Worm (Caenorhabditis elegans) whole organism, mixed stage, embryonic: Measurements from ENCODE around the gene col-144.

Source experiments
- M03D4.4 ChIP-seq: sonication (generic microtip); optimal IDR thresholded peaks from 2 replicates; lab custom pipeline; 2017; ENCODE audit warnings: mild to moderate bottlenecking, missing genetic modification characterization, missing compliant biosample characterization
- bed-3 ChIP-seq: fragments of 200-800 bp; sonication (Bioruptor generic); optimal IDR thresholded peaks from 3 replicates; lab custom pipeline; 2018; ENCODE audit warnings: mild to moderate bottlenecking, missing genetic modification characterization, moderate library complexity, missing compliant biosample characterization
- ceh-39 ChIP-seq: fragments of 150-350 bp; optimal IDR thresholded peaks from 2 replicates; lab custom pipeline; 2014; ENCODE audit warnings: missing biosample characterization, missing genetic modification characterization
- ceh-43 ChIP-seq: fragments of 200-800 bp; sonication (Bioruptor generic); optimal IDR thresholded peaks from 2 replicates; lab custom pipeline; 2018; ENCODE audit warnings: mild to moderate bottlenecking, missing genetic modification characterization, moderate library complexity, missing compliant biosample characterization
- ceh-83 ChIP-seq: fragments of 200-800 bp; sonication (Bioruptor generic); optimal IDR thresholded peaks from 2 replicates; lab custom pipeline; 2018; ENCODE audit warnings: mild to moderate bottlenecking, missing genetic modification characterization, missing compliant biosample characterization
- ces-1 ChIP-seq: fragments of 150-350 bp; optimal IDR thresholded peaks from 2 replicates; lab custom pipeline; 2014; ENCODE audit warnings: missing biosample characterization, missing genetic modification reagents, missing genetic modification characterization
- cnd-1 ChIP-seq: fragments of 200-800 bp; sonication (Bioruptor generic); optimal IDR thresholded peaks from 2 replicates; lab custom pipeline; 2018; ENCODE audit warnings: mild to moderate bottlenecking, missing genetic modification characterization, missing compliant biosample characterization
- drap-1 ChIP-seq: fragments of 200-800 bp; sonication (Bioruptor generic); optimal IDR thresholded peaks from 3 replicates; lab custom pipeline; 2018; ENCODE audit warnings: mild to moderate bottlenecking, missing genetic modification characterization, missing compliant biosample characterization
- elt-1 ChIP-seq: sonication (generic microtip); optimal IDR thresholded peaks from 2 replicates; lab custom pipeline; 2017; ENCODE audit warnings: missing genetic modification characterization, mild to moderate bottlenecking, missing compliant biosample characterization, antibody characterized with exemption, moderate library complexity, borderline replicate concordance; ENCODE audit not compliant: insufficient read depth
- elt-3 ChIP-seq: fragments of 150-350 bp; optimal IDR thresholded peaks from 2 replicates; lab custom pipeline; 2014; ENCODE audit warnings: missing biosample characterization, missing genetic modification characterization
- flh-1 ChIP-seq: fragments of 200-800 bp; sonication (Bioruptor generic); optimal IDR thresholded peaks from 2 replicates; lab custom pipeline; 2018; ENCODE audit warnings: mild to moderate bottlenecking, missing genetic modification characterization, moderate library complexity, missing compliant biosample characterization
- ham-2 ChIP-seq: fragments of 200-800 bp; sonication (Bioruptor generic); optimal IDR thresholded peaks from 2 replicates; lab custom pipeline; 2018; ENCODE audit warnings: mild to moderate bottlenecking, missing genetic modification characterization, missing compliant biosample characterization
- hlh-1 ChIP-seq: fragments of 150-350 bp; optimal IDR thresholded peaks from 2 replicates; lab custom pipeline; 2014; ENCODE audit warnings: missing biosample characterization, missing genetic modification reagents, missing genetic modification characterization
- lin-32 ChIP-seq: fragments of 200-800 bp; sonication (Bioruptor generic); optimal IDR thresholded peaks from 2 replicates; lab custom pipeline; 2018; ENCODE audit warnings: mild to moderate bottlenecking, missing genetic modification characterization, missing compliant biosample characterization
- lsy-2 ChIP-seq: fragments of 150-350 bp; optimal IDR thresholded peaks from 2 replicates; lab custom pipeline; 2014; ENCODE audit warnings: missing biosample characterization, missing genetic modification characterization
- mep-1 ChIP-seq: fragments of 150-350 bp; optimal IDR thresholded peaks from 2 replicates; lab custom pipeline; 2017; ENCODE audit warnings: missing biosample characterization, missing genetic modification reagents, missing genetic modification characterization, inconsistent platforms
- mls-2 ChIP-seq: sonication (generic microtip); optimal IDR thresholded peaks from 2 replicates; lab custom pipeline; 2016; ENCODE audit warnings: mild to moderate bottlenecking, missing genetic modification characterization, moderate library complexity, missing compliant biosample characterization
- nhr-12 ChIP-seq: fragments of 150-350 bp; optimal IDR thresholded peaks from 2 replicates; lab custom pipeline; 2014; ENCODE audit warnings: missing biosample characterization, missing genetic modification characterization
- nhr-2 ChIP-seq: fragments of 150-350 bp; optimal IDR thresholded peaks from 2 replicates; lab custom pipeline; 2014; ENCODE audit warnings: missing biosample characterization, missing genetic modification characterization
- nhr-237 ChIP-seq: fragments of 150-350 bp; optimal IDR thresholded peaks from 2 replicates; lab custom pipeline; 2014; ENCODE audit warnings: missing biosample characterization, missing genetic modification characterization
- pha-4 ChIP-seq: fragments of 150-350 bp; optimal IDR thresholded peaks from 2 replicates; lab custom pipeline; 2018; ENCODE audit warnings: missing biosample characterization, missing genetic modification reagents, missing genetic modification characterization
- sem-2 ChIP-seq: fragments of 200-800 bp; sonication (Bioruptor generic); optimal IDR thresholded peaks from 2 replicates; lab custom pipeline; 2018; ENCODE audit warnings: mild to moderate bottlenecking, missing genetic modification characterization, missing compliant biosample characterization
- snpc-4 ChIP-seq: fragments of 150-350 bp; optimal IDR thresholded peaks from 2 replicates; lab custom pipeline; 2014; ENCODE audit warnings: missing biosample characterization, missing genetic modification characterization
- sptf-1 ChIP-seq: sonication (generic microtip); optimal IDR thresholded peaks from 2 replicates; lab custom pipeline; 2017; ENCODE audit warnings: mild to moderate bottlenecking, missing genetic modification characterization, moderate library complexity, missing compliant biosample characterization
- tbx-8 ChIP-seq: fragments of 200-800 bp; sonication (Bioruptor generic); optimal IDR thresholded peaks from 2 replicates; lab custom pipeline; 2018; ENCODE audit warnings: mild to moderate bottlenecking, missing genetic modification characterization, moderate library complexity, missing compliant biosample characterization
- unc-120 ChIP-seq: sonication (generic microtip); optimal IDR thresholded peaks from 2 replicates; lab custom pipeline; 2017; ENCODE audit warnings: missing genetic modification characterization, missing compliant biosample characterization; ENCODE audit not compliant: poor library complexity, severe bottlenecking
- unc-39 ChIP-seq: fragments of 150-350 bp; optimal IDR thresholded peaks from 2 replicates; lab custom pipeline; 2014; ENCODE audit warnings: missing biosample characterization, missing genetic modification characterization
- unc-62 ChIP-seq: fragments of 150-350 bp; optimal IDR thresholded peaks from 2 replicates; lab custom pipeline; 2014; ENCODE audit warnings: missing biosample characterization, missing genetic modification reagents, missing genetic modification characterization
- zip-8 ChIP-seq: fragments of 150-350 bp; optimal IDR thresholded peaks from 2 replicates; lab custom pipeline; 2014; ENCODE audit warnings: missing biosample characterization, missing genetic modification characterization
- ztf-11 ChIP-seq: fragments of 150-350 bp; optimal IDR thresholded peaks from 2 replicates; lab custom pipeline; 2014; ENCODE audit warnings: missing biosample characterization, missing genetic modification characterization

Gene col-144

DNA sequence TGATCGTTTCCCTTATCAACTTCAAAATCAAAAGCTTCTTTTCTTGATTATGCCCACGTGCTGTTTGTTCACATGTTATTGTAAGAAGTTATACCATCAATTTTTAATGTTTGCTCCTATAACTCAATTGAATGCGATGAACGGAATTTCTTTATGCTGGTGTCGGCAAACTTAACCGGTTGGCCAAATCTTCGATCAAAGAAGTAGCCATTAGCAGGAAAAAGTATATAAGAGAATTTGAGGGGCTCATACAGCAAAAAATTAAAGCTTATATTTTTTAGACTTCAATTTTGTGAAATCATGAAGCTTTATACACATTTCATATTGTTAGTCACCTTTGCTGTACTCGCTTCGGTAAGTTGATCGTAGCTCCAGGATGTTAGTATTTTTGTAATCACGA lies 13.3 kb upstream of the col-144 start, which contains the start of gene pqn-16:
TSS of gene pqn-16 (plus strand) at position 301 of the 400 bp plus-strand sequence.
- TF ChIP-seq hlh-1 (no peak), flh-1 (GFP tag; lab: Kevin White, UChicago) (no peak), elt-3 (tag; lab: Kevin White, UChicago) (no peak), nhr-237 (tag; lab: Kevin White, UChicago) (no peak), ceh-43 (GFP tag; lab: Kevin White, UChicago) (no peak), mep-1 (no peak), nhr-2 (no peak), ham-2 (GFP tag; lab: Kevin White, UChicago) (no peak), sem-2 (GFP tag; lab: Kevin White, UChicago) (no peak), ceh-39 (no peak), zip-8 (tag; lab: Kevin White, UChicago) (no peak), unc-39 (tag; lab: Kevin White, UChicago) (no peak), snpc-4 (no peak), bed-3 (GFP tag; lab: Kevin White, UChicago) (no peak)

DNA sequence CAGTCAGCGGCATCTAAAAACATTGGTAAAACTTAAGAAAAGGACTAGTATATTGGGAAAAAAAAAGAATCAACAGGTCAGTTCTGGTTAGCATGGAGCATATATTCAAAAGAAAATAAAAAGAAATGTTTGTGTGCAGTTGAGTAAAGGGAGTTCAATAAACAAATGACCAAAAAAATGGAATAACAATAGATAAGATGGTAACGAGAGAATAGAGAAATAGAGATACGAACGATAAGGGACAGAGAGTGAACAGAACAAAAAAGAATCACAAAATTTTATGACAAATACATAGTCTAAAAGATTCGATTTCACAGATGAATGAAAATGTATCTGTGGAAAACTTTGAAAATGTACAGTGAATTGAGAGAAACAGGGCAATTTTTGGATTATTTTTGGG lies 12.5 kb upstream of the col-144 start, which contains the start of gene gad-3:
TSS of gene gad-3 (minus strand) at position 17 of the 400 bp plus-strand sequence.
- TF ChIP-seq elt-3 (tag; lab: Kevin White, UChicago) = no peak
- no peak for TF ChIP-seq elt-1 (tag; lab: Kevin White, UChicago)
- no peak for TF ChIP-seq pha-4 (tag; lab: Kevin White, UChicago)
- no peak for TF ChIP-seq hlh-1

DNA sequence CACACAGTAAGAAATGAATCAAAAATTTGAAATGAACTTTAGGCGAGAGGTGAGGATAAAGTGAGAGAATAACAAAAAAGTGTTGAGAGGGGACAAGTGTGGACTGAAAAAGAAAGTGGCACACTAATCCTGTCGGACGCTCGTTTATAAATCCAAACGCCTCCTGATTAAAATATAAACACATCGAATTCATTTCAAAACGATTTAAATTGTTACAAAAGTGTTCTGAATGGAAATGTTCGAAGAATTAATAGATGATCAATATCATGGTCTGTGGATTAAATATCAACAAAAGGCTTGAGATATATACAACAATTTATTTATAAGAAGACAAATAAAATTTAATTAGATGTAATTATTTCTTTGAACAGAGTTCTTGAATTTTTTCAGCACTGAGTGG lies 7.6 kb upstream of the col-144 start, which contains the start of gene B0222.11:
TSS of gene B0222.11 (minus strand) at position 101 of the 400 bp plus-strand sequence.
- TF ChIP-seq ces-1 (GFP tag; lab: Kevin White, UChicago) = no peak
- no peak for TF ChIP-seq drap-1
- TF ChIP-seq pha-4 (tag; lab: Kevin White, UChicago) = no peak
- no peak for TF ChIP-seq flh-1 (GFP tag; lab: Kevin White, UChicago)
- no peak for TF ChIP-seq sem-2 (GFP tag; lab: Kevin White, UChicago)
- no peak for TF ChIP-seq sptf-1 (tag; lab: Kevin White, UChicago)
- no peak for TF ChIP-seq mls-2 (tag; lab: Kevin White, UChicago)
- no peak for TF ChIP-seq unc-39 (tag; lab: Kevin White, UChicago)
- TF ChIP-seq cnd-1 (tag; lab: Kevin White, UChicago) = no peak
- no peak for TF ChIP-seq M03D4.4
- TF ChIP-seq bed-3 (GFP tag; lab: Kevin White, UChicago) = no peak
- no peak for TF ChIP-seq elt-1 (tag; lab: Kevin White, UChicago)
- no peak for TF ChIP-seq unc-62
- TF ChIP-seq nhr-2 = no peak
- no peak for TF ChIP-seq nhr-12 (tag; lab: Kevin White, UChicago)
- no peak for TF ChIP-seq lin-32 (GFP tag; lab: Kevin White, UChicago)
- no peak for TF ChIP-seq zip-8 (tag; lab: Kevin White, UChicago)
- TF ChIP-seq mep-1 = no peak
- no peak for TF ChIP-seq ham-2 (GFP tag; lab: Kevin White, UChicago)
- TF ChIP-seq ztf-11 = no peak

DNA sequence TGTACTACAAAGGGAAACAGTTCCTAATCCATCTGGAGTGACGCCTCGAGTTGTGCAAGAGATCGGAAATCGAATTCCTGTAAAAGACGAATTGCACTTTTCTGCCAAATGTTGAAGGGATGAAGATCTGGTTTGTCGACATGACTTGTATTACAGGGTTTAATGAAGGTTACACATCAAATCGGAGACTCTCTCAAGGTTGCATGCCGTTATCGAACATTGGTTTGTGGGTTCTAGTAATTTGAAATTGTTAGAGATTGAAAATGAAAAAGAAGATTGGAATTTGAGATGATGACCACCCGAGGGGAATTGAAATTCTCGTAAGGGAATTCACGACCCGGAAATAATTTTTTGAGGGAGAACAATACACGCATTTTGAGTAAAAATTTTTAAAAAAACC lies 5.9 kb upstream of the col-144 start:
- no peak for TF ChIP-seq snpc-4
- TF ChIP-seq, all 35 proteins: peak for 0

DNA sequence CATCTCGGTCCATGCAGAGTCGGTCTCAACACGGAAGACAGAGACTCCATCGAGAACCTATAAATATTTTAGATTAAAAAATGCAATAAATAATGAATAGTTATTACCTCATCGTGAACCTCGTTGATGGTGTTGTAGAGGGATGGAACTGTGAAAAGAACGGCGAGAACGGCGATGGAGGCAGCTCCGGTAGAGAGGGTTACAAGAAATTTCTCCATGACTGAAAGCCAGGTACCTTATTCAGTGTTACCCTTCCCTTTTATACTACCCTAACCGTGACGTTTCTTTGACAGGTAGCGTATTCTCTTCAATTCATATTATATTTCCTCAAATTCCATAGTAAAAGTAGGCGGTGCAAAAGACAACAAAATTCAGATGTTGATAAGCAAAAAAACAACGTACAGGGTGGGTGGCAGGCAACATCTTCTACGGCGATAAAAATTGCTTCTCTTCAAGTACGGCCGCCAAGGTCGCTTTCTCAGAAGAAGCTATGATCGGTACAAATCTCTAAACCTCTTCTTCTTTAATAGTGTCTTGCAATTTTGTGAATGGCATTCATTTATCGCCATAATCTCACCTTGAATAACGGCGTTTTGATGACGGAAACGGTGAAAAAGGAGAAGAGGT lies 4.7 kb upstream of the col-144 start, which contains the start of gene col-10:
TSS of gene col-10 (minus strand) at position 235 of the 627 bp plus-strand sequence.
- TF ChIP-seq elt-1 (tag; lab: Kevin White, UChicago) (no peak), ham-2 (GFP tag; lab: Kevin White, UChicago) (peak; percentile 66)
- TF ChIP-seq, all 35 proteins: peak for 1

DNA sequence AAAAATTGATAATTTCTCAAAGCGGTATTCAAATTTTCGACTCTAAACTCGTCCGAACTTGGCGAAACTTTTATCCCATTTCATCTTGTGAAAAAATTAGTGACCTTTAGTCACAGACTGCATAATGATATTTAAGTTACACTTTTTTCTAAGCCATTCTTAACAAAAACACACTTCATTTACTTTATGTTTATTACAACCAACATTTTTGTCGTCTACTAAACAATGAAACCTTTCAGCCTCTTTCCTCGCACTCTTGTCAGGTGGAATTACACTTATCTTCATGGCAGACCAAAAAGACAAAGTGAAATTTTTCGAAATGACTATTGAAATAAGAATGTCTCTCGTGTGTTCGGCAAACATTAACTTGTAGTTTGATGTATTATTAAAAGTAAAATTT lies 3.5 kb upstream of the col-144 start:
- no peak for TF ChIP-seq M03D4.4
- TF ChIP-seq ceh-39 = no peak
- no peak for TF ChIP-seq ham-2 (GFP tag; lab: Kevin White, UChicago)
- TF ChIP-seq bed-3 (GFP tag; lab: Kevin White, UChicago) = no peak
- TF ChIP-seq ces-1 (GFP tag; lab: Kevin White, UChicago) = no peak
- TF ChIP-seq cnd-1 (tag; lab: Kevin White, UChicago) = no peak
- no peak for TF ChIP-seq ceh-83
- TF ChIP-seq tbx-8 (GFP tag; lab: Kevin White, UChicago) = no peak
- TF ChIP-seq unc-62 = no peak
- no peak for TF ChIP-seq zip-8 (tag; lab: Kevin White, UChicago)
- no peak for TF ChIP-seq hlh-1
- TF ChIP-seq nhr-237 (tag; lab: Kevin White, UChicago) = no peak
- no peak for TF ChIP-seq pha-4 (tag; lab: Kevin White, UChicago)
- TF ChIP-seq lin-32 (GFP tag; lab: Kevin White, UChicago) = no peak
- TF ChIP-seq mls-2 (tag; lab: Kevin White, UChicago) = no peak
- no peak for TF ChIP-seq sptf-1 (tag; lab: Kevin White, UChicago)
- no peak for TF ChIP-seq mep-1
- TF ChIP-seq lsy-2 = no peak
- TF ChIP-seq unc-120 (tag; lab: Kevin White, UChicago) = no peak
